Worm (Caenorhabditis elegans) whole organism, mixed stage, embryonic: ENCODE results near the gene clp-4.

Source experiments
- M03D4.4 ChIP-seq: sonication (generic microtip); optimal IDR thresholded peaks from 2 replicates; lab custom pipeline; 2017; ENCODE audit warnings: mild to moderate bottlenecking, missing genetic modification characterization, missing compliant biosample characterization
- blmp-1 ChIP-seq: fragments of 150-350 bp; optimal IDR thresholded peaks from 2 replicates; lab custom pipeline; 2014; ENCODE audit warnings: missing biosample characterization, missing genetic modification characterization
- elt-1 ChIP-seq: sonication (generic microtip); optimal IDR thresholded peaks from 2 replicates; lab custom pipeline; 2017; ENCODE audit warnings: missing genetic modification characterization, mild to moderate bottlenecking, missing compliant biosample characterization, antibody characterized with exemption, moderate library complexity, borderline replicate concordance; ENCODE audit not compliant: insufficient read depth
- lsy-2 ChIP-seq: fragments of 150-350 bp; optimal IDR thresholded peaks from 2 replicates; lab custom pipeline; 2014; ENCODE audit warnings: missing biosample characterization, missing genetic modification characterization
- nhr-12 ChIP-seq: fragments of 150-350 bp; optimal IDR thresholded peaks from 2 replicates; lab custom pipeline; 2014; ENCODE audit warnings: missing biosample characterization, missing genetic modification characterization
- nhr-28 ChIP-seq: fragments of 150-350 bp; optimal IDR thresholded peaks from 2 replicates; lab custom pipeline; 2014; ENCODE audit warnings: missing biosample characterization, missing genetic modification characterization
- nhr-76 ChIP-seq: sonication (generic microtip); optimal IDR thresholded peaks from 2 replicates; lab custom pipeline; 2017; ENCODE audit warnings: missing biosample characterization, missing genetic modification characterization
- pha-4 ChIP-seq: fragments of 150-350 bp; optimal IDR thresholded peaks from 2 replicates; lab custom pipeline; 2018; ENCODE audit warnings: missing biosample characterization, missing genetic modification reagents, missing genetic modification characterization

ce11 chrIII:1848747-1849146 is 30.6 kb upstream of the clp-4 start, which contains the start of gene pqn-82:
- no peak for TF ChIP-seq blmp-1 (tag; lab: Kevin White, UChicago)
- TF ChIP-seq lsy-2 (tag; lab: Kevin White, UChicago): no peak
- no peak for TF ChIP-seq elt-1 (tag; lab: Kevin White, UChicago)
- TF ChIP-seq nhr-28 (tag; lab: Kevin White, UChicago): no peak
- TF ChIP-seq nhr-12: no peak
- TF ChIP-seq nhr-76: no peak
- no peak for TF ChIP-seq M03D4.4
- no peak for TF ChIP-seq pha-4 (tag; lab: Kevin White, UChicago)
